Fruit fly (Drosophila melanogaster) whole organism, pupa: ENCODE results near the gene Pde11.

Experiments
- CG13204 ChIP-seq: fragments of 200-800 bp; sonication (Bioruptor generic); optimal IDR thresholded peaks from 2 replicates; lab custom pipeline; 2018; ENCODE audit warnings: missing biosample characterization, mild to moderate bottlenecking, missing genetic modification characterization, moderate library complexity
- CG14655 ChIP-seq: fragments of 200-800 bp; sonication (Bioruptor generic); optimal IDR thresholded peaks from 3 replicates; lab custom pipeline; 2017; ENCODE audit warnings: mild to moderate bottlenecking, missing biosample characterization, missing genetic modification reagents, missing genetic modification characterization
- CG4496 ChIP-seq: fragments of 200-800 bp; sonication (Bioruptor generic); IDR thresholded peaks from 3 replicates; pipeline ENCODE4 v1.3.6; 2022; ENCODE audit warnings: missing biosample characterization, missing genetic modification characterization
- CG9948 ChIP-seq: fragments of 200-800 bp; sonication (Bioruptor generic); optimal IDR thresholded peaks from 2 replicates; lab custom pipeline; 2018; ENCODE audit warnings: missing biosample characterization, mild to moderate bottlenecking, missing genetic modification characterization, moderate library complexity
- fd96Ca ChIP-seq: fragments of 200-800 bp; sonication (Bioruptor generic); IDR thresholded peaks from 3 replicates; pipeline ENCODE4 v1.3.6; 2022; ENCODE audit warnings: missing biosample characterization, missing genetic modification characterization
- rn ChIP-seq: fragments of 200-800 bp; sonication (Bioruptor generic); IDR thresholded peaks from 2 replicates; pipeline ENCODE4 v1.3.6; 2022; ENCODE audit warnings: missing biosample characterization, missing genetic modification characterization

DNA sequence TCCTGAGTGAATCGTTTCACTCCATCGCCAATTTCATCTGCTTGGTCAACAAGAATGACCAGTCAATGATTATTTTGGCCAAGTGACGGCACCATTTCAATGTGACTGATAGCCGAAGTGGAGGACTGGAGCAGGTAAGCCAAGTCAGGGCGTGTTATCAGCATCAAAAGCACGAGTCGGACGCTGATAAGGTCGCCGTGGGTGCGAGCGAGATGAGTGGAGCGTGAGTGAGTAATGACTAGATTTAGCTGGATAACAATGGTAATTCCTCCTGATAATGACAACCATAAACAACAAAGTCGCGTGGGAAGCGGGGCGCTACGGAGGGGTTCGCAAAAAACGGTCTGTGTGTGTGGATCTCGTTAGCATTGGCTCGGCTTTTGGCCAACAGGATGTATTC lies 29.1 kb downstream of the Pde11 start:
- TF ChIP-seq fd96Ca (GFP tag; lab: Robert Waterston, UW) (no peak), CG13204 (GFP tag; lab: Kevin White, UChicago) (no peak), CG9948 (no peak), CG4496 (GFP tag; lab: Robert Waterston, UW) (no peak), rn (GFP tag; lab: Robert Waterston, UW) (no peak), CG14655 (no peak)
